Fruit fly (Drosophila melanogaster) whole organism, adult: ENCODE measurements around the gene Lcp65Ad.

ENCODE experiments used
- CG11617 ChIP-seq: fragments of 200-800 bp; sonication (Bioruptor generic); optimal IDR thresholded peaks from 2 replicates; lab custom pipeline; 2017; ENCODE audit warnings: mild to moderate bottlenecking, missing biosample characterization, missing genetic modification reagents, missing genetic modification characterization
- CG12768 ChIP-seq: fragments of 200-800 bp; sonication (Bioruptor generic); optimal IDR thresholded peaks from 2 replicates; lab custom pipeline; 2017; ENCODE audit warnings: missing biosample characterization, missing genetic modification characterization, mild to moderate bottlenecking, moderate library complexity, missing genetic modification reagents
- CG14711 ChIP-seq: fragments of 200-800 bp; sonication (Bioruptor generic); optimal IDR thresholded peaks from 2 replicates; lab custom pipeline; 2018; ENCODE audit warnings: missing biosample characterization, mild to moderate bottlenecking, missing genetic modification characterization, moderate library complexity
- CG1620 ChIP-seq: fragments of 200-800 bp; sonication (Bioruptor generic); optimal IDR thresholded peaks from 2 replicates; lab custom pipeline; 2016; ENCODE audit warnings: missing biosample characterization, missing genetic modification characterization
- CG33017 ChIP-seq: fragments of 200-800 bp; sonication (Bioruptor generic); optimal IDR thresholded peaks from 2 replicates; lab custom pipeline; 2018; ENCODE audit warnings: missing biosample characterization, mild to moderate bottlenecking, missing genetic modification characterization, moderate library complexity
- CG5204 ChIP-seq: fragments of 200-800 bp; sonication (Bioruptor generic); optimal IDR thresholded peaks from 2 replicates; lab custom pipeline; 2016; ENCODE audit warnings: missing biosample characterization, missing genetic modification characterization
- CG7045 ChIP-seq: fragments of 200-800 bp; sonication (Bioruptor generic); optimal IDR thresholded peaks from 2 replicates; lab custom pipeline; 2017; ENCODE audit warnings: missing biosample characterization, mild to moderate bottlenecking, missing genetic modification characterization
- CG7101 ChIP-seq: fragments of 200-800 bp; sonication (Bioruptor generic); optimal IDR thresholded peaks from 2 replicates; lab custom pipeline; 2018; ENCODE audit warnings: missing biosample characterization, mild to moderate bottlenecking, missing genetic modification characterization, moderate library complexity
- Clk ChIP-seq: fragments of 200-800 bp; sonication (Bioruptor generic); optimal IDR thresholded peaks from 2 replicates; lab custom pipeline; 2017; ENCODE audit warnings: missing biosample characterization, missing genetic modification characterization
- Crg-1 ChIP-seq: fragments of 200-800 bp; sonication (Bioruptor generic); optimal IDR thresholded peaks from 2 replicates; lab custom pipeline; 2016; ENCODE audit warnings: missing biosample characterization, missing genetic modification characterization
- Hr96 ChIP-seq: fragments of 200-800 bp; sonication (Bioruptor generic); optimal IDR thresholded peaks from 2 replicates; lab custom pipeline; 2016; ENCODE audit warnings: missing biosample characterization, missing genetic modification characterization
- Mnt ChIP-seq: fragments of 200-800 bp; sonication (Bioruptor generic); optimal IDR thresholded peaks from 2 replicates; lab custom pipeline; 2016; ENCODE audit warnings: missing biosample characterization, mild to moderate bottlenecking, missing genetic modification characterization
- bab1 ChIP-seq: fragments of 200-800 bp; sonication (Bioruptor generic); optimal IDR thresholded peaks from 3 replicates; lab custom pipeline; 2019; ENCODE audit warnings: missing biosample characterization, mild to moderate bottlenecking, missing genetic modification characterization, moderate library complexity
- cic ChIP-seq: fragments of 200-800 bp; sonication (Bioruptor generic); optimal IDR thresholded peaks from 2 replicates; lab custom pipeline; 2017; ENCODE audit warnings: missing biosample characterization, mild to moderate bottlenecking, missing genetic modification characterization, moderate library complexity
- cnc ChIP-seq, 2 experiments: fragments of >200 bp; optimal IDR thresholded peaks; 2 replicates each; lab custom pipeline; 2017
- kay ChIP-seq: fragments of 200-800 bp; sonication (Bioruptor generic); peaks from one replicate; lab custom pipeline; 2016; ENCODE audit warnings: missing biosample characterization, missing genetic modification characterization, borderline replicate concordance
- ovo ChIP-seq: fragments of 200-800 bp; sonication (Bioruptor generic); optimal IDR thresholded peaks from 2 replicates; lab custom pipeline; 2016; ENCODE audit warnings: missing biosample characterization, missing genetic modification characterization
- pad ChIP-seq: fragments of 200-800 bp; sonication (Bioruptor generic); optimal IDR thresholded peaks from 3 replicates; lab custom pipeline; 2017; ENCODE audit warnings: missing biosample characterization, missing genetic modification characterization, mild to moderate bottlenecking, moderate library complexity, missing genetic modification reagents
- tj ChIP-seq: fragments of 200-800 bp; sonication (Bioruptor generic); optimal IDR thresholded peaks from 3 replicates; lab custom pipeline; 2017; ENCODE audit warnings: missing biosample characterization, mild to moderate bottlenecking, missing genetic modification characterization, moderate library complexity
- toe ChIP-seq: fragments of 200-800 bp; sonication (Bioruptor generic); optimal IDR thresholded peaks from 2 replicates; lab custom pipeline; 2016; ENCODE audit warnings: missing biosample characterization, missing genetic modification characterization

Gene Lcp65Ad

DNA sequence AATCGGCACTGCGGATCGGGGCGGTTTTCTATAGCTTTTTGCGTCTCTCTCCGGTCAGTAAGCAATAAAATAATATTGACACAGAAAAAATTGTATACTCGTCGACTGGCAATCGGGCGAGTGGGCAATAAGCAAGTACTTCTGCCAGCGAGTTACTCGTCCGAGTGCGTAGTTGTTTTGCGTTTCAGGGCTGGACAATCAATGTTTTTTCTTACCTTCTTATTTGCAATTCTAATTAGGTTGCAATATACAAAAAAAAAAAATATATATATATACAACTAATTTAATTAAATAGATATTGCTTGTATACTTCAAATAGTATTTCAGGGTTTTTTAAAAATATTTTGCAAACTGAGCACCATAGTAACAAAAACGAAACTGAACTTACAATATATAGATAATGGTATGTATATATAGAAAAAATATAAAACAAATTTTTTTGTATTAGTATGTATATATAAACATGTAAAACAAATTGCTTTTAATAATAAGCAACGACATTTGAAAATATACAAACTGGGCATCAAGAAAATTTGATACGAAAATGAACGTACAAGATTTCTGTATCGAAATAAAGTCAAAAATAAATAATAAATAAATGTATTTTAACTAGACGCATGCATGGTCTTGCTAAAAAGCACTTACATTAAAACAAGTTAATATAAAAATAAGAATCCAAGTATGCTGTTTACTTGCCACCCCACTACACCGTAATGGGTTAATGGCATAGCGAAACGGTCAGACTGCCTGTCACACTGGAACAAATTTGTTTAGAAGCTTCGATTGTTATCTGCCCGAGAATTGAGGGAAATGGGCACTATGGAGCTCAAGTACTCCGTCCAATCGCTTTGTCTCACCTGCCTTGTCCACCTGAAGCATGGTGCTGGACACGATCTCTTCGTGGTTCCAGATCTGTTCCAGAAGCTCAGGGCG is 46.1 kb downstream of the Lcp65Ad start, which contains the start of the genes D19A and CG7386:
Gene D19A (minus strand): TSS at position 129 of the 933 bp plus-strand sequence.
Gene CG7386 (plus strand): TSS at position 751 of the 933 bp plus-strand sequence.
- peak; percentile 72 for TF ChIP-seq CG7101 (tag; lab: Kevin White, UChicago)
- no peak for TF ChIP-seq kay
- no peak for TF ChIP-seq Clk (GFP tag; lab: Kevin White, UChicago)
- no peak for TF ChIP-seq cnc (optimal IDR thresholded peaks at IDR 0.05; lab: Kevin White, UChicago)
- TF ChIP-seq CG33017 (tag; lab: Kevin White, UChicago) = peak; percentile 70
- TF ChIP-seq Mnt (GFP tag; lab: Kevin White, UChicago) = peak; percentile 49
- TF ChIP-seq ovo = no peak
- no peak for TF ChIP-seq pad (GFP tag; lab: Kevin White, UChicago)
- TF ChIP-seq CG11617 (GFP tag; lab: Kevin White, UChicago) = peak; percentile 61
- peak; percentile 1 for TF ChIP-seq CG12768 (GFP tag; lab: Kevin White, UChicago)
- TF ChIP-seq Crg-1 (GFP tag; lab: Kevin White, UChicago) = no peak
- TF ChIP-seq CG5204 (GFP tag; lab: Kevin White, UChicago) = peak; percentile 33
- peak; percentile 31 for TF ChIP-seq Hr96 (GFP tag; lab: Kevin White, UChicago)
- peak; percentile 53 for TF ChIP-seq toe (GFP tag; lab: Kevin White, UChicago)
- peak; percentile 24 for TF ChIP-seq tj
- TF ChIP-seq bab1 = peak; percentile 79
- TF ChIP-seq CG1620 = peak; percentile 60
- TF ChIP-seq cic (GFP tag; lab: Kevin White, UChicago) = no peak
- TF ChIP-seq CG14711 (tag; lab: Kevin White, UChicago) = peak; percentile 27
- peak; percentile 27 for TF ChIP-seq CG7045 (GFP tag; lab: Kevin White, UChicago)

DNA sequence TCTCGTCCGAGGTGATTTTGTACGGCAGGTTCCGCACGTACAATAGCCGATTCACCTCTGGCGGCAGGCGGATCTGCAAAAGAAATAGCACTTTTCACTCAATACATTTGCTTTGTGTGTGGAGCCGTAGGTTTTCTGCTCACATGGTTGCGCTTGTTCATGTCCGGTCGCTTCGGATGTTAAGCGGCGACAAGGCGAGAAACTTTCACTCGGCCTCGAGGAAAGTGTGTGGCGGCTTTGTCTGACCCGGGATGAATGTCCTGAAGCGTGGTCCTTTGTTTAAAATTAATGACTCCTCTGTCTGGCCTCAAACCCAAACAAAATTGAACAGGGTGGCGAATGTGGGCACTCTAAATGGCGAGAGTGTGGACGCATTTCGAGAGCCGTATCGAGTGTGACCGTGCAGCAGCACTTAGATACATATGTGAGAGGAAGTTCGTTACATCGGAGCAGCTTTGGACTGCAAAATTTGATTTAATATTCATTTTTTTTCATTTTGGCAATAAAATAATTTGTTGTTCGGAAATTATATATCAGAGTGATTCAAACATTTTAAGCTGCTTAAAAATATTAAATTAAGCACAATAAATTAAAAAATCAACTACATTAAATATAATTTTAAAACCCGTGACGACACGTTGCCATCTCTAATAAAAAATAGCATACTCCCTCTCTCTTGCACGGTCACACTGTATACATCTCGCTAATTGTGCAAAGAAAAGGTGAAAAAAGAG is 49.8 kb downstream of the Lcp65Ad start, which contains the start of the genes Sf3b6 and Tnpo:
Gene Sf3b6 (minus strand): TSS at position 358 of the 734 bp plus-strand sequence.
Gene Tnpo (plus strand): TSS at position 659 of the 734 bp plus-strand sequence.
- TF ChIP-seq CG11617 (GFP tag; lab: Kevin White, UChicago) = peak; percentile 85
- TF ChIP-seq Mnt (GFP tag; lab: Kevin White, UChicago) = peak; percentile 52
- peak; percentile 86 for TF ChIP-seq CG7101 (tag; lab: Kevin White, UChicago)
- TF ChIP-seq Crg-1 (GFP tag; lab: Kevin White, UChicago) = peak; percentile 74
- peak; percentile 67 for TF ChIP-seq tj
- peak; percentile 78 for TF ChIP-seq CG5204 (GFP tag; lab: Kevin White, UChicago)
- peak; percentile 72 for TF ChIP-seq CG14711 (tag; lab: Kevin White, UChicago)
- peak; percentile 77 for TF ChIP-seq CG7045 (GFP tag; lab: Kevin White, UChicago)
- TF ChIP-seq CG12768 (GFP tag; lab: Kevin White, UChicago) = peak; percentile 84
- TF ChIP-seq CG33017 (tag; lab: Kevin White, UChicago) = peak; percentile 75
- peak; percentile 73 for TF ChIP-seq ovo
- peak; percentile 90 for TF ChIP-seq toe (GFP tag; lab: Kevin White, UChicago)
- peak; percentile 84 for TF ChIP-seq CG1620
- TF ChIP-seq Clk (GFP tag; lab: Kevin White, UChicago) = peak; percentile 79
- TF ChIP-seq pad (GFP tag; lab: Kevin White, UChicago) = peak; percentile 66
- TF ChIP-seq kay = no peak
- no peak for TF ChIP-seq cnc (optimal IDR thresholded peaks at IDR 0.05; lab: Kevin White, UChicago)
- TF ChIP-seq cic (GFP tag; lab: Kevin White, UChicago) = no peak
- peak; percentile 70 for TF ChIP-seq bab1
- TF ChIP-seq Hr96 (GFP tag; lab: Kevin White, UChicago) = peak; percentile 78
